ENCODE assay signal across 3 fruit fly cellular contexts in genomic region chr3R:20818689-20819088, dm6.
A peak's percentile ranks its signal among the peaks of the same experiment; 100 is the strongest.
TF ChIP-seq lines count a peak whose summit lies in the region.

Gene CG17270 (minus strand): TSS chr3R:20818929.

- TF ChIP-seq CTCF in whole organism, embryonic (GFP tag; optimal IDR thresholded peaks at IDR 0.05; lab: Kevin White, UChicago) = no peak

TF ChIP-seq in whole organism, adult, 20 proteins besides CTCF, POLR2A, EP300 and RAD21:
- TF ChIP-seq cic (GFP tag; optimal IDR thresholded peaks at IDR 0.05; lab: Kevin White, UChicago) (no peak), Mnt (GFP tag; optimal IDR thresholded peaks at IDR 0.05; lab: Kevin White, UChicago) (peak; percentile 6), cnc (optimal IDR thresholded peaks at IDR 0.05; lab: Kevin White, UChicago) (no peak), CG7101 (tag; optimal IDR thresholded peaks at IDR 0.05; lab: Kevin White, UChicago) (no peak)

TF ChIP-seq in whole organism, embryonic, 481 proteins besides CTCF, POLR2A, EP300 and RAD21:
- no peak for TF ChIP-seq Lim3 (GFP tag; IDR thresholded peaks at IDR 0.05; lab: Robert Waterston, UW)
- peak; percentile 50; the same call in 1 of the 3 replicates for TF ChIP-seq row (GFP tag; IDR thresholded peaks at IDR 0.05; lab: Robert Waterston, UW)
- peak; percentile 35 for TF ChIP-seq sug (tag; optimal IDR thresholded peaks at IDR 0.05; lab: Kevin White, UChicago)
- 0 out of 2 replicates have a peak, but pooled peaks have one; percentile 32 for TF ChIP-seq gsb (GFP tag; IDR thresholded peaks at IDR 0.05; lab: Robert Waterston, UW)
- TF ChIP-seq D19B (GFP tag; optimal IDR thresholded peaks at IDR 0.05; lab: Kevin White, UChicago) = peak; percentile 68
- TF ChIP-seq Bgb (GFP tag; IDR thresholded peaks at IDR 0.05; lab: Robert Waterston, UW; ENCODE audit: partially characterized antibody) = 0 out of 2 replicates have a peak, but pooled peaks have one; percentile 10
- TF ChIP-seq Ssrp (tag; optimal IDR thresholded peaks at IDR 0.05; lab: Kevin White, UChicago) = no peak
- peak; percentile 32 for TF ChIP-seq CG15514 (GFP tag; optimal IDR thresholded peaks at IDR 0.05; lab: Kevin White, UChicago)
- peak; percentile 4 for TF ChIP-seq Ets65A (GFP tag; lab: Kevin White, UChicago)
- TF ChIP-seq kni (GFP tag; optimal IDR thresholded peaks at IDR 0.05; lab: Kevin White, UChicago) = no peak
- peak; percentile 18 for TF ChIP-seq Nf-YC (tag; optimal IDR thresholded peaks at IDR 0.05; lab: Kevin White, UChicago)
- TF ChIP-seq CG11247 (GFP tag; IDR thresholded peaks at IDR 0.05; lab: Robert Waterston, UW) = 0 out of 2 replicates have a peak, but pooled peaks have one; percentile 8
- TF ChIP-seq CG7745 (tag; optimal IDR thresholded peaks at IDR 0.05; lab: Kevin White, UChicago) = no peak
- no peak for TF ChIP-seq hkb (optimal IDR thresholded peaks at IDR 0.05; lab: Kevin White, UChicago)
- 0 out of 2 replicates have a peak, but pooled peaks have one; percentile 14 for TF ChIP-seq hkb (GFP tag; IDR thresholded peaks at IDR 0.05; lab: Robert Waterston, UW)
- TF ChIP-seq CG10654 (GFP tag; optimal IDR thresholded peaks at IDR 0.05; lab: Kevin White, UChicago) = no peak
- TF ChIP-seq CG2199 (GFP tag; IDR thresholded peaks at IDR 0.05; lab: Robert Waterston, UW) = 0 out of 3 replicates have a peak, but pooled peaks have one; percentile 55
- TF ChIP-seq CG7372 (GFP tag; IDR thresholded peaks at IDR 0.05; lab: Robert Waterston, UW) = peak; percentile 75
- TF ChIP-seq Jarid2 (GFP tag; optimal IDR thresholded peaks at IDR 0.05; lab: Kevin White, UChicago) = peak; percentile 57
- TF ChIP-seq ci (GFP tag; IDR thresholded peaks at IDR 0.05; lab: Robert Waterston, UW) = 0 out of 3 replicates have a peak, but pooled peaks have one; percentile 17

TF ChIP-seq in whole organism, pupa, 21 proteins besides CTCF, POLR2A, EP300 and RAD21:
- 0 out of 2 replicates have a peak, but pooled peaks have one; percentile 8 for TF ChIP-seq CG32121 (GFP tag; IDR thresholded peaks at IDR 0.05; lab: Robert Waterston, UW)
- TF ChIP-seq D1 (tag; optimal IDR thresholded peaks at IDR 0.05; lab: Kevin White, UChicago) = no peak
